Worm (Caenorhabditis elegans) whole organism, L1 larva: ENCODE measurements around the gene E02C12.6.

Experiments
- C04F5.9 ChIP-seq: sonication (generic microtip); optimal IDR thresholded peaks from 2 replicates; lab custom pipeline; 2016; ENCODE audit warnings: missing genetic modification characterization, missing compliant biosample characterization
- C16A3.4 ChIP-seq: fragments of 150-350 bp; optimal IDR thresholded peaks from 2 replicates; lab custom pipeline; 2014; ENCODE audit warnings: missing biosample characterization, missing genetic modification characterization
- aha-1 ChIP-seq: fragments of 150-350 bp; optimal IDR thresholded peaks from 2 replicates; lab custom pipeline; 2014; ENCODE audit warnings: missing biosample characterization, missing genetic modification characterization
- alr-1 ChIP-seq: fragments of 200-800 bp; sonication (Bioruptor generic); optimal IDR thresholded peaks from 2 replicates; lab custom pipeline; 2018; ENCODE audit warnings: borderline replicate concordance, mild to moderate bottlenecking, missing genetic modification characterization, missing compliant biosample characterization
- ama-1 ChIP-seq: fragments of 150-350 bp; optimal IDR thresholded peaks from 2 replicates; lab custom pipeline; 2014
- blmp-1 ChIP-seq: fragments of 150-350 bp; optimal IDR thresholded peaks from 2 replicates; lab custom pipeline; 2014; ENCODE audit warnings: missing biosample characterization, missing genetic modification characterization
- ceh-63 ChIP-seq: fragments of 200-800 bp; sonication (Bioruptor generic); optimal IDR thresholded peaks from 2 replicates; lab custom pipeline; 2018; ENCODE audit warnings: mild to moderate bottlenecking, missing genetic modification characterization, missing compliant biosample characterization
- ceh-82 ChIP-seq, 3 experiments: fragments of 150-350 bp in 1 of 3; sonication (generic microtip) in 2 of 3; optimal IDR thresholded peaks; 2 replicates each; lab custom pipeline; 2014 to 2017; ENCODE audit warnings: missing biosample characterization in 3 of 3, missing genetic modification characterization in 3 of 3
- ceh-90 ChIP-seq: sonication (generic microtip); optimal IDR thresholded peaks from 2 replicates; lab custom pipeline; 2016; ENCODE audit warnings: missing genetic modification characterization, missing compliant biosample characterization
- dpl-1 ChIP-seq, 3 experiments: fragments of 150-350 bp in 2 of 3; sonication (generic microtip) in 1 of 3; optimal IDR thresholded peaks; 2 replicates each; lab custom pipeline; 2014 to 2017; ENCODE audit warnings: missing biosample characterization in 3 of 3, missing genetic modification characterization in 3 of 3, missing genetic modification reagents in 3 of 3
- dsc-1 ChIP-seq: sonication (generic microtip); optimal IDR thresholded peaks from 2 replicates; lab custom pipeline; 2016; ENCODE audit warnings: mild to moderate bottlenecking, missing genetic modification characterization, missing compliant biosample characterization
- efl-1 ChIP-seq, 4 experiments: fragments of 150-350 bp; optimal IDR thresholded peaks in 3 of 4; peaks in 1 of 4; 1 replicate in 1 of 4; 2 replicates in 3 of 4; lab custom pipeline; 2014; ENCODE audit warnings: missing biosample characterization in 2 of 4, missing genetic modification characterization in 2 of 4, missing genetic modification reagents in 2 of 4
- egl-13 ChIP-seq: sonication (generic microtip); optimal IDR thresholded peaks from 2 replicates; lab custom pipeline; 2016; ENCODE audit warnings: missing genotype, missing genetic modification reagents, missing genetic modification characterization, missing compliant biosample characterization
- elt-2 ChIP-seq: sonication (generic microtip); optimal IDR thresholded peaks from 2 replicates; lab custom pipeline; 2016; ENCODE audit warnings: missing genetic modification characterization, mild to moderate bottlenecking, inconsistent platforms, missing compliant biosample characterization, missing genetic modification reagents
- elt-3 ChIP-seq, 6 experiments: fragments of 150-350 bp in 1 of 6; sonication (generic microtip); optimal IDR thresholded peaks; 2 replicates each; lab custom pipeline; 2017 to 2018; ENCODE audit warnings: missing biosample characterization in 6 of 6, missing genetic modification characterization in 6 of 6, inconsistent platforms in 1 of 6
- ets-5 ChIP-seq: fragments of 200-800 bp; sonication (Bioruptor generic); IDR thresholded peaks from 2 replicates; pipeline ENCODE4 v1.3.6; 2022; ENCODE audit warnings: missing genetic modification characterization, missing compliant biosample characterization
- fkh-10 ChIP-seq: sonication (generic microtip); optimal IDR thresholded peaks from 2 replicates; lab custom pipeline; 2017; ENCODE audit warnings: missing biosample characterization, missing genetic modification reagents, missing genetic modification characterization
- fkh-8 ChIP-seq: sonication (generic microtip); optimal IDR thresholded peaks from 2 replicates; lab custom pipeline; 2016; ENCODE audit warnings: mild to moderate bottlenecking, missing genetic modification characterization, missing compliant biosample characterization
- grh-1 ChIP-seq: fragments of 200-800 bp; sonication (Bioruptor generic); IDR thresholded peaks from 2 replicates; pipeline ENCODE4 v1.3.6; 2022; ENCODE audit warnings: missing genetic modification reagents, missing genetic modification characterization, missing compliant biosample characterization
- hpl-2 ChIP-seq: fragments of 150-350 bp; optimal IDR thresholded peaks from 2 replicates; lab custom pipeline; 2014; ENCODE audit warnings: missing biosample characterization, missing genetic modification reagents, missing genetic modification characterization
- jun-1 ChIP-seq: fragments of 150-350 bp; optimal IDR thresholded peaks from 2 replicates; lab custom pipeline; 2014; ENCODE audit warnings: missing biosample characterization, missing genetic modification reagents, missing genetic modification characterization
- lin-14 ChIP-seq: fragments of 200-800 bp; sonication (Bioruptor generic); optimal IDR thresholded peaks from 2 replicates; lab custom pipeline; 2018; ENCODE audit warnings: mild to moderate bottlenecking, missing genetic modification characterization, moderate library complexity, missing compliant biosample characterization
- lin-15B ChIP-seq: fragments of 150-350 bp; sonication (generic microtip); optimal IDR thresholded peaks from 3 replicates; lab custom pipeline; 2014; ENCODE audit warnings: missing biosample characterization, missing genetic modification characterization
- lir-3 ChIP-seq: sonication (generic microtip); optimal IDR thresholded peaks from 2 replicates; lab custom pipeline; 2016; ENCODE audit warnings: mild to moderate bottlenecking, missing genetic modification characterization, moderate library complexity, missing compliant biosample characterization; ENCODE audit not compliant: poor library complexity
- lsy-2 ChIP-seq, 2 experiments: fragments of 150-350 bp; optimal IDR thresholded peaks; 2 replicates each; lab custom pipeline; 2014; ENCODE audit warnings: missing biosample characterization in 2 of 2, missing genetic modification characterization in 2 of 2
- mab-9 ChIP-seq: fragments of 200-800 bp; sonication (Bioruptor generic); IDR thresholded peaks from 2 replicates; pipeline ENCODE4 v1.3.6; 2022; ENCODE audit warnings: missing genetic modification reagents, missing genetic modification characterization, missing compliant biosample characterization
- mdl-1 ChIP-seq, 2 experiments: fragments of 150-350 bp; optimal IDR thresholded peaks; 2 replicates each; lab custom pipeline; 2014 to 2017; ENCODE audit warnings: missing biosample characterization in 2 of 2, missing genetic modification characterization in 2 of 2, inconsistent platforms in 1 of 2
- mef-2 ChIP-seq: fragments of 150-350 bp; optimal IDR thresholded peaks from 2 replicates; lab custom pipeline; 2014; ENCODE audit warnings: missing biosample characterization, missing genetic modification characterization
- nhr-11 ChIP-seq: fragments of 150-350 bp; optimal IDR thresholded peaks from 2 replicates; lab custom pipeline; 2014; ENCODE audit warnings: missing biosample characterization, missing genetic modification characterization
- nhr-12 ChIP-seq: sonication (generic microtip); optimal IDR thresholded peaks from 2 replicates; lab custom pipeline; 2017; ENCODE audit warnings: missing biosample characterization, missing genetic modification characterization
- nhr-20 ChIP-seq: sonication (generic microtip); optimal IDR thresholded peaks from 2 replicates; lab custom pipeline; 2016; ENCODE audit warnings: mild to moderate bottlenecking, missing genetic modification characterization, missing compliant biosample characterization
- nhr-237 ChIP-seq: fragments of 150-350 bp; optimal IDR thresholded peaks from 2 replicates; lab custom pipeline; 2014; ENCODE audit warnings: missing biosample characterization, missing genetic modification characterization
- nhr-47 ChIP-seq: sonication (generic microtip); optimal IDR thresholded peaks from 2 replicates; lab custom pipeline; 2016; ENCODE audit warnings: mild to moderate bottlenecking, missing genetic modification characterization, moderate library complexity, missing compliant biosample characterization
- nhr-77 ChIP-seq: fragments of 150-350 bp; optimal IDR thresholded peaks from 2 replicates; lab custom pipeline; 2014; ENCODE audit warnings: missing biosample characterization, missing genetic modification characterization
- nhr-84 ChIP-seq: sonication (generic microtip); optimal IDR thresholded peaks from 2 replicates; lab custom pipeline; 2017; ENCODE audit warnings: missing biosample characterization, missing genetic modification characterization
- nhr-85 ChIP-seq: sonication (generic microtip); peaks from one replicate; lab custom pipeline; 2016; ENCODE audit warnings: missing genetic modification characterization, inconsistent platforms, missing compliant biosample characterization
- pqm-1 ChIP-seq: sonication (generic microtip); optimal IDR thresholded peaks from 3 replicates; lab custom pipeline; 2017; ENCODE audit warnings: missing biosample characterization, missing genetic modification characterization
- rnt-1 ChIP-seq: sonication (generic microtip); optimal IDR thresholded peaks from 2 replicates; lab custom pipeline; 2016; ENCODE audit warnings: mild to moderate bottlenecking, missing genetic modification characterization, moderate library complexity, missing compliant biosample characterization
- snu-23 ChIP-seq: sonication (generic microtip); optimal IDR thresholded peaks from 2 replicates; lab custom pipeline; 2016; ENCODE audit warnings: missing genetic modification characterization, missing compliant biosample characterization
- sptf-1 ChIP-seq: fragments of 150-350 bp; optimal IDR thresholded peaks from 2 replicates; lab custom pipeline; 2014; ENCODE audit warnings: missing biosample characterization, missing genetic modification characterization
- sup-37 ChIP-seq: fragments of 200-800 bp; sonication (Bioruptor generic); optimal IDR thresholded peaks from 2 replicates; lab custom pipeline; 2018; ENCODE audit warnings: mild to moderate bottlenecking, missing genetic modification characterization, missing compliant biosample characterization
- tbx-2 ChIP-seq: sonication (generic microtip); optimal IDR thresholded peaks from 2 replicates; lab custom pipeline; 2016; ENCODE audit warnings: missing genetic modification characterization, missing compliant biosample characterization
- unc-86 ChIP-seq: sonication (generic microtip); optimal IDR thresholded peaks from 2 replicates; lab custom pipeline; 2016; ENCODE audit warnings: missing genetic modification characterization, missing compliant biosample characterization
- vab-15 ChIP-seq: sonication (generic microtip); optimal IDR thresholded peaks from 2 replicates; lab custom pipeline; 2017; ENCODE audit warnings: missing genotype, mild to moderate bottlenecking, missing genetic modification characterization, missing compliant biosample characterization
- zip-4 ChIP-seq: fragments of 200-800 bp; sonication (Bioruptor generic); optimal IDR thresholded peaks from 2 replicates; lab custom pipeline; 2018; ENCODE audit warnings: mild to moderate bottlenecking, missing genetic modification characterization, moderate library complexity, missing compliant biosample characterization
- ztf-11 ChIP-seq, 2 experiments: sonication (generic microtip); optimal IDR thresholded peaks; 2 replicates each; lab custom pipeline; 2016 to 2017; ENCODE audit warnings: missing genetic modification characterization in 2 of 2, missing biosample characterization in 1 of 2, missing compliant biosample characterization in 1 of 2
- ztf-4 ChIP-seq: fragments of 150-350 bp; optimal IDR thresholded peaks from 2 replicates; lab custom pipeline; 2014; ENCODE audit warnings: missing biosample characterization, missing genetic modification characterization

Gene E02C12.6

DNA sequence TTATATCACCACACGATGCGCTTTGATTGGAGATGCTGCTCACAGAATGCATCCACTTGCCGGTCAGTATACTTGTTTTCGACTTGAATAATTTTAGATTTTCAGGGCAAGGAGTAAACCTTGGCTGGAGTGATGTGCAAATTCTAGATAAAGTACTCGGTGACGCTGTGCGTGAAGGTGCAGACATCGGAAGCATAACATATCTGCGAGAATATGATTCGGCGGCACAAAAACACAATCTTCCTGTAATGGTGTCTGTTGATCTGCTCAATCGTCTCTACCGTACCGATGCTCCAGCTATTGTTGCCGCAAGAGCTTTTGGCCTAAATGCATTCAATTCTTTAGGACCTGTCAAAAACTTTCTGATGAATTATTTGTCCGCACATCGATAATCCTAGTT lies 32.4 kb downstream of the E02C12.6 start:
- TF ChIP-seq pqm-1 (tag; lab: Kevin White, UChicago) (no peak), dsc-1 (tag; lab: Kevin White, UChicago) (no peak), snu-23 (GFP tag; lab: Kevin White, UChicago) (no peak), ztf-11 (tag; optimal IDR thresholded peaks at IDR 0.05; lab: Kevin White, UChicago) (no peak), rnt-1 (tag; lab: Kevin White, UChicago) (no peak), unc-86 (tag; lab: Kevin White, UChicago) (no peak), nhr-47 (tag; lab: Kevin White, UChicago) (peak; percentile 63), tbx-2 (tag; lab: Kevin White, UChicago) (no peak), ztf-4 (tag; lab: Kevin White, UChicago) (peak; percentile 15), vab-15 (tag; lab: Kevin White, UChicago) (no peak), ama-1 (lab: Kevin White, UChicago) (peak; percentile 86), efl-1 (optimal IDR thresholded peaks at IDR 0.05; lab: Kevin White, UChicago) (peak; percentile 14 to 22), efl-1 (GFP tag; optimal IDR thresholded peaks at IDR 0.05 in 1 of 2; lab: Kevin White, UChicago) (peak in 1 of 2 experiments; percentile 0), fkh-8 (tag; lab: Kevin White, UChicago) (peak; percentile 27)
- TF ChIP-seq, all 84 proteins: peak for 5

DNA sequence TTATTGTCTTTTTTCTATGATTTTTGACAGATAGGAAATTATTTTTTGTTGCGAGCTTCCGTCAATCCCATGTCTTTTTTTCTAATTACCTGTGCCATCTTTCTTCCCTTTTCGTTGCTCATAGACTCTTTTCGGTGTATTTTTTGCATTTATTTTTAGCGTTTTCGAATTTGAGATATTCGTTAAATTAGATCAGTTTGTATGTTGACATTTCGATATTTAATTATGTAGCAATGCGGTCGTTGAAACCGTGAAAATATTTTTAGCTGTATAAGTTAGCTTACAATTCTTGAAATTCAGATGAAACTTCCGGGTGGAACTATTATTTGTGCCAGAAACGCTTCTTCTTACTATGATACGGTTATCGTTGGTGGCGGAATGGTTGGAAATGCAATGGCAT lies 34.4 kb downstream of the E02C12.6 start, which contains the start of gene coq-6:
Gene coq-6, plus strand, starts transcription at position 301 of the 400 bp plus-strand sequence.
- no peak for TF ChIP-seq lin-15B (tag; lab: Kevin White, UChicago)
- TF ChIP-seq nhr-77 (tag; lab: Kevin White, UChicago): no peak

DNA sequence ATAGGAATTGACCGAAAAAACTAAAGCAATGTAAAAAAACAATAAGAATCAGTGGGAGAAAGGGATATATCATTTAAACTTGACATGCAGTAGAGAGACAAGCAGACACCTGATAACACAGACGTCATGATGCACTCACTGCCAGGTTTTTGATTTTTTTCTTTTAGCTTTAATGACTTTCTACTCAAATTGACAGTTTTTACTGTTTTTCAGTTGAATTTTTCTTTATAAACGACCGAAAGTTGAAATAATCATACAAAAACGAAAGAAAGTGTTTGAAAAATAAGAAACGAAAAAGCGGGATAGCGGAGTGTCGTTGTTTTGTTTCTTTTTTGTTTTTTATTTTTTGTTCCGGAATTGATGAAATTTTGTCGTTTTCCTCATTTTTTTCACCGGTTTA lies 36.7 kb downstream of the E02C12.6 start, which contains the start of gene ucp-4:
Gene ucp-4, plus strand, starts transcription at position 83 of the 400 bp plus-strand sequence.
- TF ChIP-seq zip-4 (GFP tag; lab: Kevin White, UChicago): no peak
- peak in 1 of 2 experiments; percentile 9 for TF ChIP-seq lsy-2 (tag; optimal IDR thresholded peaks at IDR 0.05; lab: Kevin White, UChicago)
- TF ChIP-seq nhr-20 (tag; lab: Kevin White, UChicago): no peak
- no peak for TF ChIP-seq grh-1 (GFP tag; lab: Robert Waterston, UW)
- no peak for TF ChIP-seq unc-86 (tag; lab: Kevin White, UChicago)
- no peak for TF ChIP-seq sptf-1 (tag; lab: Kevin White, UChicago)
- TF ChIP-seq alr-1 (tag; lab: Kevin White, UChicago): no peak
- no peak for TF ChIP-seq tbx-2 (tag; lab: Kevin White, UChicago)
- peak; percentile 23 for TF ChIP-seq lin-14
- TF ChIP-seq ets-5 (GFP tag; lab: Robert Waterston, UW): no peak
- no peak for TF ChIP-seq elt-2
- no peak for TF ChIP-seq C04F5.9 (tag; lab: Kevin White, UChicago)
- TF ChIP-seq mab-9 (GFP tag; lab: Robert Waterston, UW): no peak
- TF ChIP-seq sup-37 (GFP tag; lab: Kevin White, UChicago): no peak
- TF ChIP-seq pqm-1 (tag; lab: Kevin White, UChicago): no peak
- no peak for TF ChIP-seq nhr-84 (tag; lab: Kevin White, UChicago)
- TF ChIP-seq elt-3 (tag; optimal IDR thresholded peaks at IDR 0.05; lab: Kevin White, UChicago): no peak
- TF ChIP-seq nhr-85: peak; percentile 11
- no peak for TF ChIP-seq mef-2 (tag; lab: Kevin White, UChicago)
- no peak for TF ChIP-seq vab-15 (tag; lab: Kevin White, UChicago)
- peak; percentile 44 for TF ChIP-seq blmp-1 (tag; lab: Kevin White, UChicago)
- no peak for TF ChIP-seq nhr-77 (tag; lab: Kevin White, UChicago)
- no peak for TF ChIP-seq hpl-2
- no peak for TF ChIP-seq aha-1 (tag; lab: Kevin White, UChicago)
- no peak for TF ChIP-seq lir-3 (tag; lab: Kevin White, UChicago)
- no peak for TF ChIP-seq fkh-10 (GFP tag; lab: Kevin White, UChicago)
- TF ChIP-seq ceh-63: no peak
- TF ChIP-seq nhr-11: no peak
- no peak for TF ChIP-seq nhr-12 (tag; lab: Kevin White, UChicago)
- TF ChIP-seq nhr-237 (tag; lab: Kevin White, UChicago): no peak
- no peak for TF ChIP-seq fkh-8 (tag; lab: Kevin White, UChicago)
- TF ChIP-seq ceh-90 (tag; lab: Kevin White, UChicago): no peak
- no peak for TF ChIP-seq rnt-1 (tag; lab: Kevin White, UChicago)
- no peak for TF ChIP-seq jun-1 (tag; lab: Kevin White, UChicago)
- TF ChIP-seq dpl-1 (GFP tag; optimal IDR thresholded peaks at IDR 0.05; lab: Kevin White, UChicago): peak in 1 of 3 experiments; percentile 24
- TF ChIP-seq mdl-1 (tag; optimal IDR thresholded peaks at IDR 0.05; lab: Kevin White, UChicago): no peak
- no peak for TF ChIP-seq ceh-82 (tag; optimal IDR thresholded peaks at IDR 0.05; lab: Kevin White, UChicago)
- TF ChIP-seq egl-13 (tag; lab: Kevin White, UChicago): no peak
- TF ChIP-seq C16A3.4 (tag; lab: Kevin White, UChicago): no peak
